Fruit fly (Drosophila melanogaster): ENCODE data around the gene Leash.

The Leash gene

DNA sequence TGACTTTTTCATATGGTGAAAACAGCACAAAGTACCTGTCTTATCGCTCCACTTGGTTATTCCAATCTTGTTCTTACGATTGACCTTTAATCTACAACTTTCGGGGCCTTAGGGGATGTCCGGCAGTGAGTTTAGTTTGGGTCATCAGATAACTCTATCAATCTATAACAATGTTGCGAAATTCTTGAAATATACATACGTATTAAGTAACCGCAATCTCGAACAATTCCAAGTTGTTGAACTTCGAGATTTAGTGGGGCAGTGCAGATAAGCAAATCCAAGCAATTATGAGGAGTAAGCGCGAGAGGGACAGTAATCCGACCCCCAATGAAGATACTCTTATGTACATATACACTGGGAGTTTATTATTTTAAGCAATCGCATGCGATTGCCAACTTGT is 14.8 kb upstream of the Leash start:
- TF ChIP-seq kay (GFP tag; ENCODE audit: borderline replicate concordance) (no peak), cic (GFP tag; optimal IDR thresholded peaks at IDR 0.05) (peak; percentile 32), CG5204 (GFP tag; optimal IDR thresholded peaks at IDR 0.05) (no peak), CG7101 (tag; optimal IDR thresholded peaks at IDR 0.05) (no peak), CG11617 (GFP tag; optimal IDR thresholded peaks at IDR 0.05) (no peak), tj (GFP tag; optimal IDR thresholded peaks at IDR 0.05) (peak; percentile 8)

DNA sequence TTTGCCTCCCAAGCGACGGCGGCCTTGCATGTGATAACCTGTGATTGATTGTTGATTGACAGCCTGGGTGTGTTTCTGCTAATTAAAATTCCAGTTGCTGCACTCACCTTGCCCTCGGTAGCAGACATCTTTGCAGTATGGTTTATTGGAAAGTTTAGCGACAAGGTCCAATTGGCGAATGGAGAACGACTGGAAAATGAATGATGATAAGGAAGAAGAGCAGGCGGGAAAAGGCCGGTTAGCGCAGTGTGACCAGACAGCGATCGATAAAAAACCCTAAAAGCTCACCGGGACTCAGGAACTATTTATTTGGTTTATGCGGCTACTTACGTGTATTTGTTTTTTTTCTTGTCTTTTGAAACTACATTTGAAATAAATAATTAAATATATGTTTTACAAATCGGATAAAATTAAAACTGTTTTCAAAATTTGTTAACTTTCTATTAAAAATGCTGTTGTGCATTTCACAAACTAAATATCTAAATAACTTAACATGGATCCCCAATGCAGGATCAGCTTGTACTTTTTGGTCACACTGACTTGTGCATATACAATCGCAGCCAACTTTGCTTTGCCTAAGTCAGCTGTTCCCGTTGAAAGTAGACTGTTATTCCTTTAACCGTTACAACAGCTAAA is 13.1 kb upstream of the Leash start, which contains the start of gene Fdh:
TSS of gene Fdh (minus strand) at position 234 of the 636 bp plus-strand sequence.
- peak in 1 of 2 experiments; percentile 52 for TF ChIP-seq cnc (optimal IDR thresholded peaks at IDR 0.05)
- peak; percentile 58 for TF ChIP-seq bab1 (GFP tag; optimal IDR thresholded peaks at IDR 0.05)
- peak; percentile 41 for TF ChIP-seq pad (GFP tag; optimal IDR thresholded peaks at IDR 0.05)
- peak; percentile 23 for TF ChIP-seq CG7045 (GFP tag; optimal IDR thresholded peaks at IDR 0.05)
- TF ChIP-seq CG11617 (GFP tag; optimal IDR thresholded peaks at IDR 0.05), result peak; percentile 74
- TF ChIP-seq CG5204 (GFP tag; optimal IDR thresholded peaks at IDR 0.05), result no peak
- peak; percentile 4 for TF ChIP-seq ovo (GFP tag; optimal IDR thresholded peaks at IDR 0.05)
- peak; percentile 72 for TF ChIP-seq CG33017 (tag; optimal IDR thresholded peaks at IDR 0.05)
- TF ChIP-seq Clk (GFP tag; optimal IDR thresholded peaks at IDR 0.05), result no peak
- peak; percentile 82 for TF ChIP-seq kay (GFP tag; ENCODE audit: borderline replicate concordance)
- TF ChIP-seq CG14711 (tag; optimal IDR thresholded peaks at IDR 0.05), result peak; percentile 77
- no peak for TF ChIP-seq toe (GFP tag; optimal IDR thresholded peaks at IDR 0.05)
- TF ChIP-seq CG7101 (tag; optimal IDR thresholded peaks at IDR 0.05), result peak; percentile 69
- TF ChIP-seq Crg-1 (GFP tag; optimal IDR thresholded peaks at IDR 0.05), result peak; percentile 6
- TF ChIP-seq Hr96 (GFP tag; optimal IDR thresholded peaks at IDR 0.05), result no peak
- peak; percentile 41 for TF ChIP-seq Mnt (GFP tag; optimal IDR thresholded peaks at IDR 0.05)
- TF ChIP-seq cic (GFP tag; optimal IDR thresholded peaks at IDR 0.05), result peak; percentile 8
- peak; percentile 3 for TF ChIP-seq CG1620 (GFP tag; optimal IDR thresholded peaks at IDR 0.05)
- TF ChIP-seq CG12768 (GFP tag; optimal IDR thresholded peaks at IDR 0.05), result peak; percentile 62
- TF ChIP-seq tj (GFP tag; optimal IDR thresholded peaks at IDR 0.05), result peak; percentile 28

DNA sequence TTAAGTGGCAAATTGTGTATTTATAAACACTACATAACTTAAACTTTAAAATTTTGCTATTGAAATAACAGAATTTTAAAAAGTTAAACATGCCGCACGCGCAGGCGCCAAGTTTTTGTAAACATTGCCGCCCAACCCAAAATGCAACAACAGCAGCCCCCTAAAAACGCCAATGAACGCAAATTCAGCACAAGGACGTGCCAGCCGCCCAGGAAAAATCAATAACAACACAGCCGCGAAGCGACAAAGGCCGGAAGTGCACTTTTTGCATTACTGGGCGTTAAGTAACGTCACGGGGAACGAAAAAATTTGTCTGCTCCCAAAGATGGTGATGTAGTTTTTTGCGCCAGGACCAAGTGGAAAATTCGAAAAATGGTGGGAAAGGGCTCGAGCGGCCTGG is 12.5 kb upstream of the Leash start, which contains the start of gene CG4596:
TSS of gene CG4596 (plus strand) at position 219 of the 400 bp plus-strand sequence.
- TF ChIP-seq ovo (GFP tag; optimal IDR thresholded peaks at IDR 0.05) (no peak), Hr96 (GFP tag; optimal IDR thresholded peaks at IDR 0.05) (no peak), cnc (optimal IDR thresholded peaks at IDR 0.05) (no peak)

- TF ChIP-seq CG12768 (GFP tag; optimal IDR thresholded peaks at IDR 0.05) (peak; percentile 89), cic (GFP tag; optimal IDR thresholded peaks at IDR 0.05) (peak; percentile 93), CG7101 (tag; optimal IDR thresholded peaks at IDR 0.05) (peak; percentile 92), pad (GFP tag; optimal IDR thresholded peaks at IDR 0.05) (peak; percentile 90), CG1620 (GFP tag; optimal IDR thresholded peaks at IDR 0.05) (no peak), Mnt (GFP tag; optimal IDR thresholded peaks at IDR 0.05) (peak; percentile 61), Clk (GFP tag; optimal IDR thresholded peaks at IDR 0.05) (peak; percentile 25), kay (GFP tag; ENCODE audit: borderline replicate concordance) (peak; percentile 95), cnc (optimal IDR thresholded peaks at IDR 0.05) (no peak), tj (GFP tag; optimal IDR thresholded peaks at IDR 0.05) (peak; percentile 37), Crg-1 (GFP tag; optimal IDR thresholded peaks at IDR 0.05) (peak; percentile 69), CG7045 (GFP tag; optimal IDR thresholded peaks at IDR 0.05) (peak; percentile 86), CG11617 (GFP tag; optimal IDR thresholded peaks at IDR 0.05) (peak; percentile 78), ovo (GFP tag; optimal IDR thresholded peaks at IDR 0.05) (peak; percentile 82), bab1 (GFP tag; optimal IDR thresholded peaks at IDR 0.05) (peak; percentile 55), toe (GFP tag; optimal IDR thresholded peaks at IDR 0.05) (peak; percentile 62), Hr96 (GFP tag; optimal IDR thresholded peaks at IDR 0.05) (peak; percentile 33), CG33017 (tag; optimal IDR thresholded peaks at IDR 0.05) (peak; percentile 96), CG5204 (GFP tag; optimal IDR thresholded peaks at IDR 0.05) (no peak), CG14711 (tag; optimal IDR thresholded peaks at IDR 0.05) (peak; percentile 91)
These were observed 9.6 kb upstream of the Leash start, which contains the start of gene Sodh2 for dm6 chr3R:10875515-10876434. Sodh2 (plus strand) TSS chr3R:10876384.

- TF ChIP-seq Hr96 (GFP tag; optimal IDR thresholded peaks at IDR 0.05) (no peak), kay (GFP tag; ENCODE audit: borderline replicate concordance) (no peak), tj (GFP tag; optimal IDR thresholded peaks at IDR 0.05) (no peak), pad (GFP tag; optimal IDR thresholded peaks at IDR 0.05) (no peak)
These were observed 7.5 kb upstream of the Leash start for dm6 chr3R:10877808-10878207.

DNA sequence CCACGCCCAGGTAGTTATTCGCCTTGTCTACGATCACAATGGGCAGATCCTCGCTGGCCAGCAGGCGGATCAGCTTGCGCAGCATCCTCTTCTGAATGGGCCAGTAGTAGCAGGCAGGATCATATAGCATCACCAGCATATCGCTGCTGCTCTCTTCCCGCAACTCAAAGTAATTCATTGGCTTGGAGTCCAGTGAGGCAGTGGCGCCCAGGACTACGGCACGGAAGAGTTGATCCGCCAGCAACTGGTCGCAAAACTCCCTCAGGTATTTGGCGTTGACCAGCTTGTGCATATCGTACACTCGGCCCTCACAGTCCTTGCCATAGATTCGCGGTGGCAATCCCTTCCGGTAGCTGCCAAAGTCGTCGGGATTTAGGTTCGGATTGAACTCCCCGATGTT is 6.7 kb upstream of the Leash start:
- TF ChIP-seq CG33017 (tag; optimal IDR thresholded peaks at IDR 0.05) (no peak), CG11617 (GFP tag; optimal IDR thresholded peaks at IDR 0.05) (no peak), CG1620 (GFP tag; optimal IDR thresholded peaks at IDR 0.05) (no peak), cnc (optimal IDR thresholded peaks at IDR 0.05) (no peak), tj (GFP tag; optimal IDR thresholded peaks at IDR 0.05) (no peak), pad (GFP tag; optimal IDR thresholded peaks at IDR 0.05) (no peak), cic (GFP tag; optimal IDR thresholded peaks at IDR 0.05) (no peak), Mnt (GFP tag; optimal IDR thresholded peaks at IDR 0.05) (no peak), CG7101 (tag; optimal IDR thresholded peaks at IDR 0.05) (no peak), Hr96 (GFP tag; optimal IDR thresholded peaks at IDR 0.05) (no peak), kay (GFP tag; ENCODE audit: borderline replicate concordance) (no peak), toe (GFP tag; optimal IDR thresholded peaks at IDR 0.05) (no peak), ovo (GFP tag; optimal IDR thresholded peaks at IDR 0.05) (no peak)
